Fruit fly (Drosophila melanogaster) whole organism, embryonic: Measurements from ENCODE around the gene CG15212.

ENCODE experiments used
- Ada2b ChIP-seq: fragments of 200-800 bp; sonication (Bioruptor generic); IDR thresholded peaks from 2 replicates; pipeline ENCODE4 v1.3.6; 2022; ENCODE audit warnings: missing biosample characterization, missing genetic modification characterization
- Bgb ChIP-seq: fragments of 200-800 bp; sonication (Bioruptor generic); IDR thresholded peaks from 2 replicates; pipeline ENCODE4 v1.3.6; 2022; ENCODE audit warnings: missing biosample characterization, missing genetic modification characterization; ENCODE audit not compliant: partially characterized antibody
- CG10366 ChIP-seq: fragments of 200-800 bp; sonication (Bioruptor generic); IDR thresholded peaks from 2 replicates; pipeline ENCODE4 v1.3.6; 2022; ENCODE audit warnings: missing biosample characterization, missing genetic modification characterization
- CG10979 ChIP-seq: fragments of 200-800 bp; sonication (Bioruptor generic); optimal IDR thresholded peaks from 2 replicates; lab custom pipeline; 2018; ENCODE audit warnings: missing biosample characterization, mild to moderate bottlenecking, missing genetic modification characterization, moderate library complexity
- CG11085 ChIP-seq: fragments of 200-800 bp; sonication (Bioruptor generic); IDR thresholded peaks from 2 replicates; pipeline ENCODE4 v1.3.6; 2022; ENCODE audit warnings: missing biosample characterization, missing genetic modification characterization
- CG11456 ChIP-seq: fragments of 200-800 bp; sonication (Bioruptor generic); IDR thresholded peaks from 3 replicates; pipeline ENCODE4 v1.3.6; 2022; ENCODE audit warnings: missing biosample characterization, missing genetic modification characterization
- CG14441 ChIP-seq: fragments of 200-800 bp; sonication (Bioruptor generic); IDR thresholded peaks from 2 replicates; pipeline ENCODE4 v1.3.6; 2022; ENCODE audit warnings: missing biosample characterization, missing genetic modification characterization
- CG16779 ChIP-seq: fragments of 200-800 bp; sonication (Bioruptor generic); IDR thresholded peaks from 2 replicates; pipeline ENCODE4 v1.3.6; 2022; ENCODE audit warnings: missing biosample characterization, missing genetic modification characterization
- CG17328 ChIP-seq: fragments of 200-800 bp; sonication (Bioruptor generic); IDR thresholded peaks from 2 replicates; pipeline ENCODE4 v1.3.6; 2022; ENCODE audit warnings: missing biosample characterization, missing genetic modification characterization
- CG17359 ChIP-seq: fragments of 200-800 bp; sonication (Bioruptor generic); optimal IDR thresholded peaks from 3 replicates; lab custom pipeline; 2018; ENCODE audit warnings: missing biosample characterization, mild to moderate bottlenecking, missing genetic modification characterization, moderate library complexity
- CG3065 ChIP-seq: fragments of 200-800 bp; sonication (Bioruptor generic); optimal IDR thresholded peaks from 2 replicates; lab custom pipeline; 2016; ENCODE audit warnings: missing biosample characterization, missing genetic modification characterization
- CG33213 ChIP-seq: fragments of 200-800 bp; sonication (Bioruptor generic); optimal IDR thresholded peaks from 3 replicates; lab custom pipeline; 2016; ENCODE audit warnings: missing biosample characterization, missing genetic modification characterization
- CG3995 ChIP-seq: fragments of 200-800 bp; sonication (Bioruptor generic); optimal IDR thresholded peaks from 3 replicates; lab custom pipeline; 2016; ENCODE audit warnings: missing biosample characterization, missing genetic modification characterization
- CG4282 ChIP-seq: fragments of 200-800 bp; sonication (Bioruptor generic); optimal IDR thresholded peaks from 2 replicates; lab custom pipeline; 2016; ENCODE audit warnings: missing biosample characterization, missing genetic modification characterization
- CG4404 ChIP-seq: fragments of 200-800 bp; sonication (Bioruptor generic); IDR thresholded peaks from 2 replicates; pipeline ENCODE4 v1.3.6; 2022; ENCODE audit warnings: missing biosample characterization, missing genetic modification characterization
- CG4617 ChIP-seq: fragments of 200-800 bp; sonication (Bioruptor generic); optimal IDR thresholded peaks from 3 replicates; lab custom pipeline; 2016; ENCODE audit warnings: missing biosample characterization, missing genetic modification characterization, borderline replicate concordance
- CG5953 ChIP-seq: fragments of 200-800 bp; sonication (Bioruptor generic); IDR thresholded peaks from 2 replicates; pipeline ENCODE4 v1.3.6; 2022; ENCODE audit warnings: missing biosample characterization, missing genetic modification characterization
- CG8359 ChIP-seq: fragments of 200-800 bp; sonication (Bioruptor generic); optimal IDR thresholded peaks from 2 replicates; lab custom pipeline; 2017; ENCODE audit warnings: missing biosample characterization, mild to moderate bottlenecking, missing genetic modification characterization, borderline replicate concordance
- CG8765 ChIP-seq: fragments of 200-800 bp; sonication (Bioruptor generic); IDR thresholded peaks from 2 replicates; pipeline ENCODE4 v1.3.6; 2022; ENCODE audit warnings: missing biosample characterization, missing genetic modification characterization
- CG9932 ChIP-seq: fragments of 200-800 bp; sonication (Bioruptor generic); IDR thresholded peaks from 2 replicates; pipeline ENCODE4 v1.3.6; 2022; ENCODE audit warnings: missing biosample characterization, missing genetic modification characterization
- CrebB ChIP-seq: fragments of 200-800 bp; sonication (Bioruptor generic); optimal IDR thresholded peaks from 3 replicates; lab custom pipeline; 2018; ENCODE audit warnings: missing biosample characterization, mild to moderate bottlenecking, missing genetic modification characterization
- D19B ChIP-seq: fragments of 200-800 bp; sonication (Bioruptor generic); optimal IDR thresholded peaks from 2 replicates; lab custom pipeline; 2017; ENCODE audit warnings: missing biosample characterization, mild to moderate bottlenecking, missing genetic modification characterization
- Dfd ChIP-seq, 2 experiments: fragments of >200 bp; optimal IDR thresholded peaks; 2 replicates each; lab custom pipeline; 2017; ENCODE audit warnings: missing biosample characterization in 2 of 2, missing genetic modification characterization in 2 of 2
- Dip3 ChIP-seq: fragments of 200-800 bp; sonication (Bioruptor generic); optimal IDR thresholded peaks from 3 replicates; lab custom pipeline; 2016; ENCODE audit warnings: missing biosample characterization, missing genetic modification characterization
- Doc3 ChIP-seq: fragments of 200-800 bp; sonication (Bioruptor generic); IDR thresholded peaks from 3 replicates; pipeline ENCODE4 v1.3.6; 2022; ENCODE audit warnings: missing biosample characterization, missing genetic modification characterization; ENCODE audit not compliant: partially characterized antibody
- ERR ChIP-seq: fragments of 200-800 bp; sonication (Bioruptor generic); optimal IDR thresholded peaks from 2 replicates; lab custom pipeline; 2016; ENCODE audit warnings: missing biosample characterization, missing genetic modification characterization
- Lhr ChIP-seq: fragments of 200-800 bp; sonication (Bioruptor generic); optimal IDR thresholded peaks from 3 replicates; lab custom pipeline; 2017; ENCODE audit warnings: mild to moderate bottlenecking, missing biosample characterization, missing genetic modification reagents, missing genetic modification characterization
- Neu2 ChIP-seq: fragments of 200-800 bp; sonication (Bioruptor generic); optimal IDR thresholded peaks from 3 replicates; lab custom pipeline; 2016; ENCODE audit warnings: missing biosample characterization, missing genetic modification characterization, borderline replicate concordance
- Scr ChIP-seq: fragments of 200-800 bp; sonication (Bioruptor generic); IDR thresholded peaks from 2 replicates; pipeline ENCODE4 v1.3.6; 2022; ENCODE audit warnings: missing biosample characterization, missing genetic modification characterization; ENCODE audit not compliant: partially characterized antibody
- TFAM ChIP-seq: fragments of 200-800 bp; sonication (Bioruptor generic); optimal IDR thresholded peaks from 2 replicates; lab custom pipeline; 2017; ENCODE audit warnings: missing biosample characterization, missing genetic modification characterization, inconsistent platforms
- Trl ChIP-seq, 3 experiments: fragments of >200 bp in 2 of 3; fragments of 200-800 bp in 1 of 3; sonication (Bioruptor generic) in 1 of 3; optimal IDR thresholded peaks; 2 replicates in 1 of 3; 3 replicates in 2 of 3; lab custom pipeline; 2016 to 2017; ENCODE audit warnings: missing biosample characterization in 1 of 3, missing genetic modification characterization in 1 of 3
- ato ChIP-seq: fragments of 200-800 bp; sonication (Bioruptor generic); IDR thresholded peaks from 2 replicates; pipeline ENCODE4 v1.3.6; 2022; ENCODE audit warnings: missing biosample characterization, missing genetic modification characterization; ENCODE audit not compliant: partially characterized antibody
- az2 ChIP-seq: fragments of 200-800 bp; sonication (Bioruptor generic); optimal IDR thresholded peaks from 3 replicates; lab custom pipeline; 2016; ENCODE audit warnings: missing biosample characterization, missing genetic modification characterization
- btn ChIP-seq: fragments of 200-800 bp; sonication (Bioruptor generic); optimal IDR thresholded peaks from 2 replicates; lab custom pipeline; 2016; ENCODE audit warnings: missing biosample characterization, missing genetic modification characterization
- disco-r ChIP-seq: fragments of 200-800 bp; sonication (Bioruptor generic); optimal IDR thresholded peaks from 2 replicates; lab custom pipeline; 2016; ENCODE audit warnings: missing biosample characterization, missing genetic modification characterization
- emc ChIP-seq: fragments of 200-800 bp; sonication (Bioruptor generic); optimal IDR thresholded peaks from 2 replicates; lab custom pipeline; 2016; ENCODE audit warnings: missing biosample characterization, missing genetic modification characterization
- exex ChIP-seq: fragments of 200-800 bp; sonication (Bioruptor generic); optimal IDR thresholded peaks from 4 replicates; lab custom pipeline; 2018; ENCODE audit warnings: missing biosample characterization, mild to moderate bottlenecking, missing genetic modification characterization, moderate library complexity
- gcm ChIP-seq: fragments of 200-800 bp; sonication (Bioruptor generic); optimal IDR thresholded peaks from 2 replicates; lab custom pipeline; 2019; ENCODE audit warnings: missing biosample characterization, mild to moderate bottlenecking, missing genetic modification characterization, moderate library complexity
- lov ChIP-seq, 2 experiments: fragments of 200-800 bp in 1 of 2; fragments of >200 bp in 1 of 2; sonication (Bioruptor generic) in 1 of 2; IDR thresholded peaks in 1 of 2; optimal IDR thresholded peaks in 1 of 2; 2 replicates in 1 of 2; 3 replicates in 1 of 2; pipeline versions ENCODE4 v1.3.6 to Lab custom; 2017 to 2022; ENCODE audit warnings: missing biosample characterization in 1 of 2, missing genetic modification characterization in 1 of 2
- odd ChIP-seq: fragments of 200-800 bp; sonication (Bioruptor generic); optimal IDR thresholded peaks from 2 replicates; lab custom pipeline; 2017; ENCODE audit warnings: missing biosample characterization, mild to moderate bottlenecking, missing genetic modification characterization
- pita ChIP-seq: fragments of 200-800 bp; sonication (Bioruptor generic); optimal IDR thresholded peaks from 2 replicates; lab custom pipeline; 2017; ENCODE audit warnings: missing biosample characterization, mild to moderate bottlenecking, missing genetic modification characterization
- ranshi ChIP-seq: fragments of 200-800 bp; sonication (Bioruptor generic); IDR thresholded peaks from 2 replicates; pipeline ENCODE4 v1.3.6; 2022; ENCODE audit warnings: missing biosample characterization, missing genetic modification characterization
- row ChIP-seq: fragments of 200-800 bp; sonication (Bioruptor generic); IDR thresholded peaks from 3 replicates; pipeline ENCODE4 v1.3.6; 2022; ENCODE audit warnings: missing biosample characterization, missing genetic modification characterization
- run ChIP-seq: fragments of 200-800 bp; sonication (Bioruptor generic); optimal IDR thresholded peaks from 3 replicates; lab custom pipeline; 2018; ENCODE audit warnings: missing biosample characterization, mild to moderate bottlenecking, missing genetic modification characterization
- slbo ChIP-seq: fragments of 200-800 bp; sonication (Bioruptor generic); IDR thresholded peaks from 2 replicates; pipeline ENCODE4 v1.3.6; 2022; ENCODE audit warnings: missing biosample characterization, missing genetic modification characterization
- trh ChIP-seq: fragments of 200-800 bp; sonication (Bioruptor generic); optimal IDR thresholded peaks from 2 replicates; lab custom pipeline; 2016; ENCODE audit warnings: missing biosample characterization, missing genetic modification characterization
- tup ChIP-seq: fragments of 200-800 bp; sonication (Bioruptor generic); optimal IDR thresholded peaks from 2 replicates; lab custom pipeline; 2016; ENCODE audit warnings: missing biosample characterization, mild to moderate bottlenecking, missing genetic modification characterization, moderate library complexity
- wek ChIP-seq: fragments of 200-800 bp; sonication (Bioruptor generic); optimal IDR thresholded peaks from 3 replicates; lab custom pipeline; 2018; ENCODE audit warnings: missing biosample characterization, mild to moderate bottlenecking, missing genetic modification characterization, moderate library complexity
- zfh1 ChIP-seq: fragments of 200-800 bp; sonication (Bioruptor generic); IDR thresholded peaks from 3 replicates; pipeline ENCODE4 v1.3.6; 2022; ENCODE audit warnings: missing biosample characterization, missing genetic modification characterization

Gene CG15212

DNA sequence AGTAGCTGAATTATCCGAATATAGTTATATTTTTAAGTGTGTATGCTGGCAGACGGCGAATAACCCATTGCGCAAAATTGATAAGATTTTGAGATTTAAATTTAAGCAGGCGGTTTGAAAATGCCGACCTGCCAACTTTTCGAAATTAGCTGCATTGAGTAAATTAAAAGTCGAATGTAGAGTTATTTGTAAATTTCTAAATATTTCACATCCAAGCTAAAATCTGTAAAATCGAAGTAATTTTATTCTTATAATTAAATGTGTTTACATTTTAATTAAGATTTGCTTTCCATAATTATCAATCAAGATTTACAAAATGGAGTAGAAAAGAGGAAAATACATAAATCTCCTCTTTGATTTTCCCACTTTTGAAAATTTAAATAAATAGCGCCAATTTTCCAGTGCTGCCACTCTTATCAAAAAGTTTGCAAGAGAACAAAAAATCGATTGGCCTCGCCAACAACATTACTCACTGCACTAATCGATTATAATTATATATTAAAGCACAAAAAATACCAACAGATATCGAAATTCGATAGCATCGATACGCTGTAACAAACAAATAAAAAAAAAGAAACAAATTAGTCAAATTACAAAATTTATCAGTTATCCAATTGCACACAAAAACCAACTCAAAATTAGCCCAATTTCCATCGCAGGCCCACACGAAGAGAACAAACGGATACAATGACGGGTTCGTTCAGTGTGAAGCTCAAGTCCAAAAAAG is 2.5 kb downstream of the CG15212 start, which contains the start of gene Yod1 (continued):
- TF ChIP-seq CG8765 (GFP tag; lab: Robert Waterston, UW): no peak
- TF ChIP-seq ato: peak; percentile 76
- TF ChIP-seq Trl (optimal IDR thresholded peaks at IDR 0.05; lab: Kevin White, UChicago): no peak
- no peak for TF ChIP-seq Trl (GFP tag; optimal IDR thresholded peaks at IDR 0.05; lab: Kevin White, UChicago)
- no peak for TF ChIP-seq CG11085
- TF ChIP-seq D19B (GFP tag; lab: Kevin White, UChicago): no peak
- no peak for TF ChIP-seq Neu2 (GFP tag; lab: Kevin White, UChicago)
- no peak for TF ChIP-seq CG4404 (GFP tag; lab: Robert Waterston, UW)
- no peak for TF ChIP-seq emc
- TF ChIP-seq TFAM (GFP tag; lab: Kevin White, UChicago): no peak
- TF ChIP-seq CG14441: no peak
- TF ChIP-seq slbo: no peak
- TF ChIP-seq wek (GFP tag; lab: Kevin White, UChicago): no peak
- no peak for TF ChIP-seq az2 (GFP tag; lab: Kevin White, UChicago)
- TF ChIP-seq exex (tag; lab: Kevin White, UChicago): peak; percentile 16
- TF ChIP-seq CG5953 (GFP tag; lab: Robert Waterston, UW): no peak
- no peak for TF ChIP-seq disco-r (GFP tag; lab: Kevin White, UChicago)
- no peak for TF ChIP-seq pita (GFP tag; lab: Kevin White, UChicago)
- TF ChIP-seq CG17359 (tag; lab: Kevin White, UChicago): no peak
- no peak for TF ChIP-seq tup (GFP tag; lab: Kevin White, UChicago)
- no peak for TF ChIP-seq lov (optimal IDR thresholded peaks at IDR 0.05; lab: Kevin White, UChicago)
- no peak for TF ChIP-seq lov (GFP tag; IDR thresholded peaks at IDR 0.05; lab: Robert Waterston, UW)
- TF ChIP-seq Lhr: peak; percentile 51
- no peak for TF ChIP-seq CG33213 (GFP tag; lab: Kevin White, UChicago)
- TF ChIP-seq run (tag; lab: Kevin White, UChicago): no peak
- no peak for TF ChIP-seq Dip3 (GFP tag; lab: Kevin White, UChicago)
- TF ChIP-seq CG3065 (GFP tag; lab: Kevin White, UChicago): no peak
- no peak for TF ChIP-seq CG3995 (GFP tag; lab: Kevin White, UChicago)
- TF ChIP-seq CG8359: no peak
- peak; percentile 66 for TF ChIP-seq CG4617 (GFP tag; lab: Kevin White, UChicago)
- peak; percentile 56; the same call in 2 of the 3 replicates for TF ChIP-seq Doc3
- TF ChIP-seq CG16779 (GFP tag; lab: Robert Waterston, UW): no peak
- TF ChIP-seq CG17328 (GFP tag; lab: Robert Waterston, UW): no peak
- no peak for TF ChIP-seq Dfd (GFP tag; optimal IDR thresholded peaks at IDR 0.05; lab: Kevin White, UChicago)
- no peak for TF ChIP-seq Ada2b (GFP tag; lab: Robert Waterston, UW)
- no peak for TF ChIP-seq CG10979 (tag; lab: Kevin White, UChicago)
- peak; percentile 76; the same call in 1 of the 2 replicates for TF ChIP-seq Bgb (GFP tag; lab: Robert Waterston, UW)
- no peak for TF ChIP-seq ERR (GFP tag; lab: Kevin White, UChicago)
- no peak for TF ChIP-seq CG4282
- TF ChIP-seq odd (GFP tag; lab: Kevin White, UChicago): no peak
- peak; percentile 67 for TF ChIP-seq Scr
- TF ChIP-seq trh (GFP tag; lab: Kevin White, UChicago): no peak
- no peak for TF ChIP-seq CG10366 (GFP tag; lab: Robert Waterston, UW)
- no peak for TF ChIP-seq zfh1 (GFP tag; lab: Robert Waterston, UW)
- no peak for TF ChIP-seq gcm
- TF ChIP-seq CG9932: no peak
- TF ChIP-seq CG11456 (GFP tag; lab: Robert Waterston, UW): no peak
- no peak for TF ChIP-seq CrebB
- TF ChIP-seq ranshi (GFP tag; lab: Robert Waterston, UW): no peak
- TF ChIP-seq btn (GFP tag; lab: Kevin White, UChicago): no peak
- no peak for TF ChIP-seq row (GFP tag; lab: Robert Waterston, UW)
